Worm (Caenorhabditis elegans) whole organism, young adult: ENCODE results near the gene asb-2.
A peak's percentile ranks its signal among the peaks of the same experiment; 100 is the strongest.

ENCODE experiments used
- C06A6.2 ChIP-seq: fragments of 200-800 bp; sonication (Bioruptor generic); conservative IDR thresholded peaks from 2 replicates; pipeline ENCODE4 v1.3.6; 2022; ENCODE audit warnings: missing genetic modification characterization, missing compliant biosample characterization
- F23B12.7 ChIP-seq: sonication (generic microtip); optimal IDR thresholded peaks from 2 replicates; lab custom pipeline; 2017; ENCODE audit warnings: missing genetic modification characterization, mild to moderate bottlenecking, missing compliant biosample characterization, antibody characterized with exemption, moderate library complexity; ENCODE audit not compliant: insufficient read depth
- F52B5.7 ChIP-seq: sonication (generic microtip); optimal IDR thresholded peaks from 2 replicates; lab custom pipeline; 2016; ENCODE audit warnings: mild to moderate bottlenecking, missing genetic modification characterization, missing compliant biosample characterization
- F57A8.1 ChIP-seq: fragments of 200-800 bp; sonication (Bioruptor generic); optimal IDR thresholded peaks from 2 replicates; lab custom pipeline; 2018; ENCODE audit warnings: mild to moderate bottlenecking, missing genetic modification characterization, moderate library complexity, missing compliant biosample characterization
- F57C9.4 ChIP-seq: sonication (generic microtip); optimal IDR thresholded peaks from 2 replicates; lab custom pipeline; 2017; ENCODE audit warnings: mild to moderate bottlenecking, missing genetic modification characterization, missing compliant biosample characterization
- K11D2.4 ChIP-seq: fragments of 200-800 bp; sonication (Bioruptor generic); IDR thresholded peaks from 2 replicates; pipeline ENCODE4 v1.3.6; 2022; ENCODE audit warnings: missing genetic modification reagents, missing genetic modification characterization, missing compliant biosample characterization
- T07F8.4 ChIP-seq: sonication (generic microtip); optimal IDR thresholded peaks from 2 replicates; lab custom pipeline; 2016; ENCODE audit warnings: mild to moderate bottlenecking, missing genetic modification characterization, moderate library complexity, missing compliant biosample characterization
- Y79H2A.3 ChIP-seq: fragments of 200-800 bp; sonication (Bioruptor generic); conservative IDR thresholded peaks from 2 replicates; pipeline ENCODE4 v1.3.6; 2022; ENCODE audit warnings: missing genetic modification reagents, missing genetic modification characterization, missing compliant biosample characterization
- ZK185.1 ChIP-seq: sonication (generic microtip); optimal IDR thresholded peaks from 2 replicates; lab custom pipeline; 2016; ENCODE audit warnings: mild to moderate bottlenecking, missing genetic modification characterization, missing compliant biosample characterization; ENCODE audit not compliant: poor library complexity, severe bottlenecking
- akir-1 ChIP-seq: fragments of 200-800 bp; sonication (Bioruptor generic); optimal IDR thresholded peaks from 2 replicates; lab custom pipeline; 2018; ENCODE audit warnings: mild to moderate bottlenecking, missing genetic modification characterization, moderate library complexity, missing compliant biosample characterization
- attf-5 ChIP-seq: fragments of 200-800 bp; sonication (Bioruptor generic); optimal IDR thresholded peaks from 2 replicates; lab custom pipeline; 2018; ENCODE audit warnings: mild to moderate bottlenecking, missing genetic modification characterization, missing compliant biosample characterization
- attf-6 ChIP-seq: fragments of 200-800 bp; sonication (Bioruptor generic); IDR thresholded peaks from 2 replicates; pipeline ENCODE4 v1.3.6; 2022; ENCODE audit warnings: missing genetic modification reagents, missing genetic modification characterization, missing compliant biosample characterization
- bed-2 ChIP-seq: fragments of 200-800 bp; sonication (Bioruptor generic); IDR thresholded peaks from 2 replicates; pipeline ENCODE4 v1.3.6; 2022; ENCODE audit warnings: missing genetic modification reagents, missing genetic modification characterization, missing compliant biosample characterization
- cebp-1 ChIP-seq, 2 experiments: fragments of 200-800 bp in 1 of 2; sonication (Bioruptor generic) in 1 of 2; sonication (generic microtip) in 1 of 2; IDR thresholded peaks in 1 of 2; optimal IDR thresholded peaks in 1 of 2; 2 replicates each; pipeline versions ENCODE4 v1.3.6 to Lab custom; 2017 to 2022; ENCODE audit warnings: missing compliant biosample characterization in 2 of 2, missing genetic modification characterization in 2 of 2, mild to moderate bottlenecking in 1 of 2, missing genetic modification reagents in 1 of 2, moderate library complexity in 1 of 2
- ceh-27 ChIP-seq: fragments of 200-800 bp; sonication (Bioruptor generic); optimal IDR thresholded peaks from 2 replicates; lab custom pipeline; 2018; ENCODE audit warnings: mild to moderate bottlenecking, missing genetic modification characterization, moderate library complexity, missing compliant biosample characterization
- chd-7 ChIP-seq: sonication (generic microtip); optimal IDR thresholded peaks from 2 replicates; lab custom pipeline; 2016; ENCODE audit warnings: mild to moderate bottlenecking, missing genetic modification characterization, moderate library complexity, missing compliant biosample characterization
- die-1 ChIP-seq: sonication (generic microtip); optimal IDR thresholded peaks from 2 replicates; lab custom pipeline; 2016; ENCODE audit warnings: missing genotype, mild to moderate bottlenecking, missing genetic modification characterization, missing compliant biosample characterization
- dpff-1 ChIP-seq: sonication (generic microtip); optimal IDR thresholded peaks from 2 replicates; lab custom pipeline; 2017; ENCODE audit warnings: mild to moderate bottlenecking, missing genetic modification characterization, missing compliant biosample characterization
- egl-18 ChIP-seq: fragments of 200-800 bp; sonication (Bioruptor generic); IDR thresholded peaks from 2 replicates; pipeline ENCODE4 v1.3.6; 2022; ENCODE audit warnings: missing genetic modification reagents, missing genetic modification characterization, missing compliant biosample characterization
- egrh-3 ChIP-seq: fragments of 200-800 bp; sonication (Bioruptor generic); IDR thresholded peaks from 2 replicates; pipeline ENCODE4 v1.3.6; 2022; ENCODE audit warnings: missing genetic modification reagents, missing genetic modification characterization, missing compliant biosample characterization
- ekl-4 ChIP-seq: fragments of 200-800 bp; sonication (Bioruptor generic); IDR thresholded peaks from 2 replicates; pipeline ENCODE4 v1.3.6; 2022; ENCODE audit warnings: missing genetic modification reagents, missing genetic modification characterization, missing compliant biosample characterization
- hmg-1.2 ChIP-seq: fragments of 200-800 bp; sonication (Bioruptor generic); IDR thresholded peaks from 2 replicates; pipeline ENCODE4 v1.3.6; 2022; ENCODE audit warnings: missing genetic modification reagents, missing genetic modification characterization, missing compliant biosample characterization
- let-607 ChIP-seq, 2 experiments: fragments of 200-800 bp in 1 of 2; sonication (Bioruptor generic) in 1 of 2; sonication (generic microtip) in 1 of 2; optimal IDR thresholded peaks; 2 replicates each; lab custom pipeline; 2016 to 2018; ENCODE audit warnings: mild to moderate bottlenecking in 2 of 2, missing compliant biosample characterization in 2 of 2, missing genetic modification characterization in 2 of 2, moderate library complexity in 2 of 2, missing genotype in 1 of 2
- lin-54 ChIP-seq: fragments of 200-800 bp; sonication (Bioruptor generic); optimal IDR thresholded peaks from 2 replicates; lab custom pipeline; 2018; ENCODE audit warnings: mild to moderate bottlenecking, missing genetic modification characterization, missing compliant biosample characterization
- mcd-1 ChIP-seq: fragments of 200-800 bp; sonication (Bioruptor generic); IDR thresholded peaks from 2 replicates; pipeline ENCODE4 v1.3.6; 2022; ENCODE audit warnings: missing genetic modification reagents, missing genetic modification characterization, missing compliant biosample characterization
- mes-4 ChIP-seq: sonication (generic microtip); optimal IDR thresholded peaks from 2 replicates; lab custom pipeline; 2016; ENCODE audit warnings: missing genotype, missing genetic modification characterization, missing compliant biosample characterization
- nfya-2 ChIP-seq: fragments of 200-800 bp; sonication (Bioruptor generic); IDR thresholded peaks from 2 replicates; pipeline ENCODE4 v1.3.6; 2022; ENCODE audit warnings: missing genetic modification reagents, missing genetic modification characterization, missing compliant biosample characterization
- nfyb-1 ChIP-seq: fragments of 200-800 bp; sonication (Bioruptor generic); IDR thresholded peaks from 2 replicates; pipeline ENCODE4 v1.3.6; 2022; ENCODE audit warnings: missing genetic modification reagents, missing genetic modification characterization, missing compliant biosample characterization
- nhr-179 ChIP-seq: sonication (generic microtip); optimal IDR thresholded peaks from 2 replicates; lab custom pipeline; 2016; ENCODE audit warnings: mild to moderate bottlenecking, missing genetic modification characterization, missing compliant biosample characterization
- nhr-90 ChIP-seq: sonication (generic microtip); optimal IDR thresholded peaks from 2 replicates; lab custom pipeline; 2016; ENCODE audit warnings: missing genotype, mild to moderate bottlenecking, missing genetic modification characterization, missing compliant biosample characterization
- pbrm-1 ChIP-seq: fragments of 200-800 bp; sonication (Bioruptor generic); IDR thresholded peaks from 2 replicates; pipeline ENCODE4 v1.3.6; 2022; ENCODE audit warnings: missing genetic modification reagents, missing genetic modification characterization, missing compliant biosample characterization
- rcor-1 ChIP-seq: fragments of 200-800 bp; sonication (Bioruptor generic); IDR thresholded peaks from 2 replicates; pipeline ENCODE4 v1.3.6; 2022; ENCODE audit warnings: missing genetic modification reagents, missing genetic modification characterization, missing compliant biosample characterization
- rec-8 ChIP-seq, 2 experiments: sonication (generic microtip); optimal IDR thresholded peaks; 2 replicates each; lab custom pipeline; 2016; ENCODE audit warnings: mild to moderate bottlenecking in 2 of 2, missing genetic modification characterization in 2 of 2, missing genetic modification reagents in 2 of 2, missing genotype in 2 of 2, missing biosample characterization in 1 of 2, missing compliant biosample characterization in 1 of 2, moderate library complexity in 1 of 2
- snpc-1.1 ChIP-seq: sonication (generic microtip); optimal IDR thresholded peaks from 2 replicates; lab custom pipeline; 2017; ENCODE audit warnings: missing genetic modification characterization, mild to moderate bottlenecking, missing compliant biosample characterization, antibody characterized with exemption, moderate library complexity, missing genotype, missing genetic modification reagents; ENCODE audit not compliant: insufficient read depth
- tbx-9 ChIP-seq: sonication (generic microtip); optimal IDR thresholded peaks from 2 replicates; lab custom pipeline; 2016; ENCODE audit warnings: borderline replicate concordance, missing genetic modification characterization, inconsistent platforms, missing compliant biosample characterization
- unc-130 ChIP-seq: sonication (generic microtip); optimal IDR thresholded peaks from 2 replicates; lab custom pipeline; 2016; ENCODE audit warnings: missing genetic modification reagents, missing genetic modification characterization, missing compliant biosample characterization
- ztf-25 ChIP-seq: fragments of 200-800 bp; sonication (Bioruptor generic); IDR thresholded peaks from 2 replicates; pipeline ENCODE4 v1.3.6; 2022; ENCODE audit warnings: missing genetic modification reagents, missing genetic modification characterization, missing compliant biosample characterization
- ztf-28 ChIP-seq: fragments of 200-800 bp; sonication (Bioruptor generic); IDR thresholded peaks from 2 replicates; pipeline ENCODE4 v1.3.6; 2022; ENCODE audit warnings: missing genetic modification reagents, missing genetic modification characterization, missing compliant biosample characterization
- ztf-6 ChIP-seq: fragments of 200-800 bp; sonication (Bioruptor generic); IDR thresholded peaks from 2 replicates; pipeline ENCODE4 v1.3.6; 2022; ENCODE audit warnings: missing genetic modification reagents, missing genetic modification characterization, missing compliant biosample characterization

asb-2 gene

DNA sequence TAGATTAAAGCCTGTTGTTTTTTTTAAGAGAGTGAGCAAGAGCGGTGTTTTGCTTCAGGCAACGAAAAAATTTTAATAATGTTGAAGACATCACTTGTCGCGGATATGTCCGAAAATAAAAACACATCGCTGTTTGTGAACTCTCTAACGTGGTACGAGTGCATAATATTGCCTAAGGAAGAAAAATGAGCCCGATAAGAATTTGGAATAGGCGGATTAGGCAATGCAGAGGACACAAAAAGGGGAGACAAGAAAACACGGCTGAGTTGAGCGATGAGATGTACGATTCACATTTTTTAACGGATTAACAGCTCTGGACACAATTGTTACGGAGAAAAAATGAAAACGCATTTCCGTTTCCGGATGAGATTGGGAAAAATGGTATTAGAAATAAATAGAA is 42.2 kb upstream of the asb-2 start:
- no peak for TF ChIP-seq pbrm-1 (GFP tag; lab: Robert Waterston, UW)
- TF ChIP-seq ZK185.1 (tag; lab: Kevin White, UChicago), result no peak
- no peak for TF ChIP-seq ceh-27 (GFP tag; lab: Kevin White, UChicago)
- no peak for TF ChIP-seq attf-5 (GFP tag; lab: Kevin White, UChicago)
- no peak for TF ChIP-seq egrh-3 (GFP tag; lab: Robert Waterston, UW)
- TF ChIP-seq F52B5.7 (tag; lab: Kevin White, UChicago), result no peak
- no peak for TF ChIP-seq C06A6.2 (GFP tag; lab: Robert Waterston, UW)
- TF ChIP-seq Y79H2A.3 (GFP tag; lab: Robert Waterston, UW), result no peak
- TF ChIP-seq die-1 (tag; lab: Kevin White, UChicago), result no peak
- no peak for TF ChIP-seq F23B12.7
- TF ChIP-seq rec-8 (tag; optimal IDR thresholded peaks at IDR 0.05; lab: Kevin White, UChicago), result no peak
- no peak for TF ChIP-seq rcor-1 (GFP tag; lab: Robert Waterston, UW)
- TF ChIP-seq F57A8.1 (GFP tag; lab: Kevin White, UChicago), result no peak

DNA sequence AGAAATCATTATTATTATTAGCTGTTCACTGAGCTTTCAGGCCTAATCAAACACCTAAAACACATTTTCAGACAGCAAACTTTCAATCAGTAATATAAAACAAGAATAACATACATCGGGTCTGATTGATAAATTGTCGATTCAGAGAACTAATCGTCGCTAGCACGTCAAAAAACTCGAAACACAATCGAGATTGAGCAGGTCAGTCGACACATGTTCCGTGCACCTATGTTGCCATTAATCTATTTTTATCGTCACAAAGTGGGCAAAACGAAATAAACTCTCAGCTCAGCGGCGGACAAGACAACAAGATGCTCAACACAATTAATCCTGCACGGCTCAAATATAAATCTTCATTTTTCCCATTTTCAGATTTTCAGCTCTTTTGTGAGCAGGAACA is 40.2 kb upstream of the asb-2 start:
- no peak for TF ChIP-seq snpc-1.1
- no peak for TF ChIP-seq dpff-1 (tag; lab: Kevin White, UChicago)
- TF ChIP-seq mes-4 (tag; lab: Kevin White, UChicago), result no peak
- TF ChIP-seq nhr-179 (tag; lab: Kevin White, UChicago), result no peak
- no peak for TF ChIP-seq unc-130
- TF ChIP-seq akir-1, result no peak

DNA sequence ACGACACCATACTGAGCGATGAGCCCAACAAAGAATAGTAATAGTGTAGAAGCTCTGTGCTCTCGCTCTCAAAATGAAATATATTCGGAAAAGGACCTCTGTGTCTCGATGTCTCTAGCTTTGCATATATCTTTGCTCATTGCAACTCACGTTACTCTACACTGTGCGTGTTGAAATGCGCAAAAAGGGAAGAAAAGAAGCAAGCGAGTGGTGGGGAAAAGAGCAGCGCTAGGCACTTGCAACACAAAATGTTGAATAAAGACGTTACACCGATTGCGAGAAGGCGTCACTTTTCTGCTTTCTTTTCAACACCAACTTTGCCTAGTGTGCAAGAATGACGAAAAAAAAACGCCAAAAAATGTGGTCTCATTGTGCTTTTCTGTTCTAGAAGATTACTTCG is 35.0 kb upstream of the asb-2 start:
- TF ChIP-seq chd-7 (tag; lab: Kevin White, UChicago) (no peak), pbrm-1 (GFP tag; lab: Robert Waterston, UW) (no peak), nfya-2 (no peak), ZK185.1 (tag; lab: Kevin White, UChicago) (no peak), egl-18 (no peak), F57C9.4 (no peak), ztf-25 (GFP tag; lab: Robert Waterston, UW) (no peak), nfyb-1 (GFP tag; lab: Robert Waterston, UW) (0 out of 2 replicates have a peak, but pooled peaks have one; percentile 25), tbx-9 (no peak)
- TF ChIP-seq, all 124 proteins: peak for 1

DNA sequence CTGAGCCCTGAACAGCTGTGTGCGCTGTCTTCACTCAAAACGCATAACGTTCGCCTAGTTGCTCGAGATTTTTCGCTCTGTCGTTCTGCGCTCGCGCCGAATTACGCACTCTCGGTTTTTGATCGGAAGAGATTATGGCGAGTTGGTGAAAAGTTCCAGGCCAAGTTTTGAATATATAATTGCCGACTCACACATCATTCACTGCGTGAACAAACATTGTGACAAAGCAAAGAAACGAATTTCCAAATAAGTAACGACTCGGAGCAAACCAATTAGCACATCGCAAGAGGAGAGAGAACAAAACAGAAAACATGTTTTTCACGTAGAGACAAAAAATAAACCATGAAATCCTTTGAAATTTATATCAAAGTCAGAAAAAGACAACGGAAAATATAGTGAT is 34.2 kb upstream of the asb-2 start:
- no peak for TF ChIP-seq let-607 (tag; optimal IDR thresholded peaks at IDR 0.05; lab: Kevin White, UChicago)
- no peak for TF ChIP-seq lin-54 (GFP tag; lab: Kevin White, UChicago)
- no peak for TF ChIP-seq attf-6
- TF ChIP-seq mcd-1 (GFP tag; lab: Robert Waterston, UW), result no peak
- TF ChIP-seq hmg-1.2 (GFP tag; lab: Robert Waterston, UW), result no peak
- TF ChIP-seq nhr-90 (tag; lab: Kevin White, UChicago), result no peak
- TF ChIP-seq unc-130, result no peak
- TF ChIP-seq T07F8.4 (tag; lab: Kevin White, UChicago), result no peak
- TF ChIP-seq bed-2, result no peak
- TF ChIP-seq ztf-25 (GFP tag; lab: Robert Waterston, UW), result no peak
- no peak for TF ChIP-seq dpff-1 (tag; lab: Kevin White, UChicago)
- no peak for TF ChIP-seq K11D2.4
- no peak for TF ChIP-seq ztf-6 (GFP tag; lab: Robert Waterston, UW)
- TF ChIP-seq ztf-28 (GFP tag; lab: Robert Waterston, UW), result no peak
- no peak for TF ChIP-seq cebp-1 (GFP tag; IDR thresholded peaks at IDR 0.05; lab: Robert Waterston, UW)
- TF ChIP-seq cebp-1 (tag; optimal IDR thresholded peaks at IDR 0.05; lab: Kevin White, UChicago), result no peak
- TF ChIP-seq ekl-4 (GFP tag; lab: Robert Waterston, UW), result no peak
